Fruit fly (Drosophila melanogaster): ENCODE measurements around the gene CG31294.

DNA sequence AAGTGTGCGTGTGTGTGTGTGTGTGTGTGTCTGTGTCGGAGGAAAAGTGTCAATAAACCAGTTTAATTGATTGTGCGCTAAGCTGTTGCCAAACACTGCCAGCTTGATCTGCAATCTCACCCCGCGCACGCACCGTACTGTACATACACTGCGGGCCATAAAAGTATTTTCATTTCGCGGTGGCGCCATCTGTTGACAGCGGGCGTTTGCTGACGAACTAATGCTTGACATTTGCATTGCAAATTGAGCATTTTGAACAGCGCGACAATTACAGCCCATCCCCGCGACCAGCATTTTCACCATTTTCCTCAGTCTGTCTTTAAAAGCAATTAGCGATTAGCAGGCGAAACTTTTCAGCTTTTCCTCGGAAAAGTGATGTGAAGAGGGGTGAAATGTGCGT, 14.2 kb upstream of the CG31294 start:
- no peak for TF ChIP-seq psq (optimal IDR thresholded peaks at IDR 0.05)
- no peak for TF ChIP-seq Dll (optimal IDR thresholded peaks at IDR 0.05)
- no peak for TF ChIP-seq CG8478 (optimal IDR thresholded peaks at IDR 0.05)
- TF ChIP-seq pan (optimal IDR thresholded peaks at IDR 0.05): no peak
- no peak for TF ChIP-seq EcR (GFP tag; optimal IDR thresholded peaks at IDR 0.05)
- TF ChIP-seq usp (GFP tag; optimal IDR thresholded peaks at IDR 0.05): no peak

All from whole organism.